Fruit fly (Drosophila melanogaster): ENCODE data around the gene CG18135.
A peak's percentile ranks its signal among the peaks of the same experiment; 100 is the strongest.

CG18135 gene

DNA sequence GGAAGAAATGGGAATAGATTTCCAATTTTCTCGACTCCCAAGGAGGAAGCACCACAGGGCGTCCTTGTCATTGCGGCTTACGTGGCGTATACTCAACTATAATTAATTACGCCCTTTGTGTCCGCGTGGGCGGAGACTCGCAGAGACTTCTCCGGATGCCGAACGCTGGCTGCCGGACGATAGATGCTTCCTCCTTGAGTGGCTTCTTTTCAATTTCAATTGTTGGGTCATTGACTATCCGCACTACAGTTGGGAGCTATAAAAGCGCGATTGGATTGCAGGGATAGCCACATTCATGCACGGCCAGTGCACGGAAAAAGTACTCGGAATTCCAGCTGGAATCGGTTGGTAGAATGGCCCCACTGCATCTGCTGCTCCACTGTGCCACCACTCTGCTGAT lies 13.4 kb downstream of the CG18135 start, which contains the start of gene CG14075:
Gene CG14075, plus strand, starts transcription at position 301 of the 400 bp plus-strand sequence.
- no peak for TF ChIP-seq CG32006 (GFP tag; optimal IDR thresholded peaks at IDR 0.05)
- TF ChIP-seq pdm3 (GFP tag; optimal IDR thresholded peaks at IDR 0.05): no peak
- TF ChIP-seq CG6808 (GFP tag; optimal IDR thresholded peaks at IDR 0.05): no peak
- TF ChIP-seq salr (GFP tag; optimal IDR thresholded peaks at IDR 0.05): no peak

DNA sequence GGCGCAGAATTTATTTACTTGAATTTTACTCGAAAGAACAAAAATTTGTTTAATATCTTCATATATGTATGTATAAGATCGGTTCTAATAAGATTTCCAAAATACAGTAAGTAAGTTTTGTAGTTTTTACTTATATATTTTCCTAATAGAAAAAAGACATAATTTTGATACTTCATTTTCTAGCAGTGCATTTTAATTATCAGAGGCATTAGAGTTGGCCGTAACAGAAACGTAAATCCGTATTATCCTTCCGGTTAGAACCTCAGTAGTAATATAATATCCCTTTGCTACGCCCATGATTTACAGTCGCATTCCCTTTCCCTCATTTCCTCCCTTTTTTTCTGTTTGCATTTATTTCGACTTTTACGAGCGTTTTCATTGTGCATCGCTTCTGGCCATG lies 21.4 kb downstream of the CG18135 start:
- TF ChIP-seq CG6854 (GFP tag; optimal IDR thresholded peaks at IDR 0.05) (no peak), salr (GFP tag; optimal IDR thresholded peaks at IDR 0.05) (no peak), Blimp-1 (GFP tag; optimal IDR thresholded peaks at IDR 0.05) (no peak), spab (GFP tag; optimal IDR thresholded peaks at IDR 0.05) (no peak), fkh (GFP tag; optimal IDR thresholded peaks at IDR 0.05) (no peak), ss (GFP tag; optimal IDR thresholded peaks at IDR 0.05) (no peak), net (GFP tag; optimal IDR thresholded peaks at IDR 0.05) (no peak), CG32006 (GFP tag; optimal IDR thresholded peaks at IDR 0.05) (no peak), Gug (GFP tag; IDR thresholded peaks at IDR 0.05) (no peak), CG1621 (tag; optimal IDR thresholded peaks at IDR 0.05) (no peak), CG9139 (GFP tag; optimal IDR thresholded peaks at IDR 0.05) (no peak), CG6276 (GFP tag; optimal IDR thresholded peaks at IDR 0.05) (no peak), Smox (GFP tag; optimal IDR thresholded peaks at IDR 0.05) (peak; percentile 50), CG4318 (GFP tag; optimal IDR thresholded peaks at IDR 0.05) (no peak), CG16779 (tag; optimal IDR thresholded peaks at IDR 0.05) (no peak), Met (GFP tag; optimal IDR thresholded peaks at IDR 0.05) (peak; percentile 48), fd85E (GFP tag; optimal IDR thresholded peaks at IDR 0.05) (no peak), Ets21C (GFP tag; optimal IDR thresholded peaks at IDR 0.05) (no peak), Eip78C (GFP tag) (peak; percentile 76), Ets96B (tag; optimal IDR thresholded peaks at IDR 0.05) (no peak), acj6 (GFP tag; optimal IDR thresholded peaks at IDR 0.05) (peak; percentile 22), Sox102F (GFP tag; optimal IDR thresholded peaks at IDR 0.05) (peak; percentile 5), CG10631 (GFP tag; optimal IDR thresholded peaks at IDR 0.05) (peak; percentile 5), dsx (GFP tag; optimal IDR thresholded peaks at IDR 0.05; ENCODE audit: poor library complexity, severe bottlenecking) (no peak), Eip75B (GFP tag; optimal IDR thresholded peaks at IDR 0.05) (no peak), esn (GFP tag; optimal IDR thresholded peaks at IDR 0.05) (peak; percentile 51), CG8319 (GFP tag; optimal IDR thresholded peaks at IDR 0.05) (peak; percentile 1), Lpt (GFP tag; optimal IDR thresholded peaks at IDR 0.05) (no peak), CG3919 (GFP tag; optimal IDR thresholded peaks at IDR 0.05) (no peak), CG10669 (GFP tag; optimal IDR thresholded peaks at IDR 0.05) (no peak), CG3032 (tag; optimal IDR thresholded peaks at IDR 0.05) (no peak), Eip93F (GFP tag; optimal IDR thresholded peaks at IDR 0.05) (no peak), CG11902 (GFP tag; optimal IDR thresholded peaks at IDR 0.05) (no peak), CG34406 (GFP tag; optimal IDR thresholded peaks at IDR 0.05) (no peak), svp (GFP tag) (peak; percentile 76), fd59A (GFP tag; optimal IDR thresholded peaks at IDR 0.05) (no peak), CG7368 (GFP tag; optimal IDR thresholded peaks at IDR 0.05) (no peak), cyc (GFP tag; optimal IDR thresholded peaks at IDR 0.05) (no peak), Sox14 (GFP tag; optimal IDR thresholded peaks at IDR 0.05) (peak; percentile 31), CG11762 (GFP tag; optimal IDR thresholded peaks at IDR 0.05; ENCODE audit: insufficient read depth) (no peak), achi (GFP tag; optimal IDR thresholded peaks at IDR 0.05) (peak; percentile 25), CG8632 (GFP tag; optimal IDR thresholded peaks at IDR 0.05) (no peak), CG31627 (GFP tag; optimal IDR thresholded peaks at IDR 0.05) (peak; percentile 48), CG11294 (GFP tag; IDR thresholded peaks at IDR 0.05) (no peak), topi (GFP tag; optimal IDR thresholded peaks at IDR 0.05) (peak; percentile 48), CG15336 (GFP tag; IDR thresholded peaks at IDR 0.05) (no peak), OdsH (GFP tag; optimal IDR thresholded peaks at IDR 0.05) (no peak), lz (GFP tag; optimal IDR thresholded peaks at IDR 0.05) (peak; percentile 24)

Data from whole organism, prepupa.